Worm (Caenorhabditis elegans): ENCODE measurements around the gene cylc-1.

DNA sequence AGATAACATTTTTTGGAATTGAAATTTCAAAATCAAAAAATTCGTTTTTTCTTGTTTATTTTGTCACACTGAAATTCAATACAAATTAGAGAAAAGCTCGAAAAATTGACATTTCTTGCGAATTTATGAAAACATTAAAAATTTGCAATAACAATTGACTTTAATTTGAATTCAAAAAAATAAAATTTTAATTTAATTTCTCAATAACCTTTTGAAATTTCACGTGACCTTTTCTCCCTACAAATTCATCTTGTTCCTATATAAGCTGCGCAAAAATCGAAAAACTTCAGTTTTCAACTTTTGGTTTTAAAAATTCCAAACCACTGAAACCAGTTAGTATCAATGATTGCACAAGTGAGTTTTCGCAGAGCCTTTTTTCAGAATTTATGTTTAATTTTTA is 43.2 kb upstream of the cylc-1 start, which contains the start of gene F36H12.4:
- TF ChIP-seq aly-2 (tag; optimal IDR thresholded peaks at IDR 0.05) (no peak), tbx-2 (tag; optimal IDR thresholded peaks at IDR 0.05) (no peak), ztf-11 (tag; optimal IDR thresholded peaks at IDR 0.05) (no peak), ama-1 (optimal IDR thresholded peaks at IDR 0.05) (no peak), nhr-11 (tag; optimal IDR thresholded peaks at IDR 0.05) (no peak), mdl-1 (tag; optimal IDR thresholded peaks at IDR 0.05) (no peak), fos-1 (tag; optimal IDR thresholded peaks at IDR 0.05) (no peak), egl-27 (tag; optimal IDR thresholded peaks at IDR 0.05) (no peak)

Measured in whole organism, L3 larva.